Fruit fly (Drosophila melanogaster) whole organism, prepupa: ENCODE measurements around the gene Rad60.

Experiments
- Blimp-1 ChIP-seq: fragments of 200-800 bp; sonication (Bioruptor generic); optimal IDR thresholded peaks from 3 replicates; lab custom pipeline; 2017; ENCODE audit warnings: missing biosample characterization, missing genetic modification characterization, mild to moderate bottlenecking, moderate library complexity, missing genetic modification reagents
- CG10669 ChIP-seq: fragments of 200-800 bp; sonication (Bioruptor generic); optimal IDR thresholded peaks from 3 replicates; lab custom pipeline; 2018; ENCODE audit warnings: missing biosample characterization, mild to moderate bottlenecking, missing genetic modification characterization, moderate library complexity
- CG11902 ChIP-seq: fragments of 200-800 bp; sonication (Bioruptor generic); optimal IDR thresholded peaks from 3 replicates; lab custom pipeline; 2016; ENCODE audit warnings: missing biosample characterization, missing genetic modification characterization
- CG1621 ChIP-seq: fragments of 200-800 bp; sonication (Bioruptor generic); optimal IDR thresholded peaks from 3 replicates; lab custom pipeline; 2018; ENCODE audit warnings: missing biosample characterization, mild to moderate bottlenecking, missing genetic modification characterization
- CG31627 ChIP-seq: fragments of 200-800 bp; sonication (Bioruptor generic); optimal IDR thresholded peaks from 3 replicates; lab custom pipeline; 2016; ENCODE audit warnings: missing biosample characterization, missing genetic modification characterization
- CG32006 ChIP-seq: fragments of 200-800 bp; sonication (Bioruptor generic); optimal IDR thresholded peaks from 3 replicates; lab custom pipeline; 2017; ENCODE audit warnings: missing biosample characterization, mild to moderate bottlenecking, missing genetic modification characterization
- CG34406 ChIP-seq: fragments of 200-800 bp; sonication (Bioruptor generic); optimal IDR thresholded peaks from 3 replicates; lab custom pipeline; 2016; ENCODE audit warnings: missing biosample characterization, missing genetic modification characterization
- CG3919 ChIP-seq: fragments of 200-800 bp; sonication (Bioruptor generic); optimal IDR thresholded peaks from 3 replicates; lab custom pipeline; 2016; ENCODE audit warnings: missing biosample characterization, missing genetic modification characterization
- CG4318 ChIP-seq: fragments of 200-800 bp; sonication (Bioruptor generic); optimal IDR thresholded peaks from 3 replicates; lab custom pipeline; 2017; ENCODE audit warnings: missing biosample characterization, mild to moderate bottlenecking, missing genetic modification characterization
- CG6163 ChIP-seq: fragments of 200-800 bp; sonication (Bioruptor generic); IDR thresholded peaks from 3 replicates; pipeline ENCODE4 v1.3.6; 2022; ENCODE audit warnings: missing biosample characterization, missing genetic modification characterization
- CG6276 ChIP-seq: fragments of 200-800 bp; sonication (Bioruptor generic); optimal IDR thresholded peaks from 2 replicates; lab custom pipeline; 2017; ENCODE audit warnings: missing biosample characterization, mild to moderate bottlenecking, missing genetic modification characterization
- CG6808 ChIP-seq: fragments of 200-800 bp; sonication (Bioruptor generic); optimal IDR thresholded peaks from 3 replicates; lab custom pipeline; 2017; ENCODE audit warnings: missing biosample characterization, missing genetic modification characterization, mild to moderate bottlenecking, moderate library complexity, missing genetic modification reagents
- CG6854 ChIP-seq: fragments of 200-800 bp; sonication (Bioruptor generic); optimal IDR thresholded peaks from 2 replicates; lab custom pipeline; 2017; ENCODE audit warnings: missing biosample characterization, mild to moderate bottlenecking, missing genetic modification characterization
- CG7368 ChIP-seq: fragments of 200-800 bp; sonication (Bioruptor generic); optimal IDR thresholded peaks from 3 replicates; lab custom pipeline; 2016; ENCODE audit warnings: missing biosample characterization, missing genetic modification characterization
- CG8319 ChIP-seq: fragments of 200-800 bp; sonication (Bioruptor generic); optimal IDR thresholded peaks from 3 replicates; lab custom pipeline; 2016; ENCODE audit warnings: missing biosample characterization, missing genetic modification characterization
- Eip75B ChIP-seq: fragments of 200-800 bp; sonication (Bioruptor generic); optimal IDR thresholded peaks from 3 replicates; lab custom pipeline; 2016; ENCODE audit warnings: missing biosample characterization, missing genetic modification characterization
- Eip78C ChIP-seq: fragments of 200-800 bp; sonication (Bioruptor generic); peaks from one replicate; lab custom pipeline; 2016; ENCODE audit warnings: missing biosample characterization, missing genetic modification characterization
- Eip93F ChIP-seq: fragments of 200-800 bp; sonication (Bioruptor generic); optimal IDR thresholded peaks from 2 replicates; lab custom pipeline; 2016; ENCODE audit warnings: missing biosample characterization, mild to moderate bottlenecking, missing genetic modification characterization
- Ets96B ChIP-seq: fragments of 200-800 bp; optimal IDR thresholded peaks from 2 replicates; lab custom pipeline; 2019; ENCODE audit warnings: missing biosample characterization, mild to moderate bottlenecking, missing genetic modification characterization, moderate library complexity
- Gug ChIP-seq: fragments of 200-800 bp; sonication (Bioruptor generic); IDR thresholded peaks from 2 replicates; pipeline ENCODE4 v1.3.6; 2022; ENCODE audit warnings: missing biosample characterization, missing genetic modification characterization
- Hr38 ChIP-seq: sonication (Bioruptor generic); optimal IDR thresholded peaks from 2 replicates; lab custom pipeline; 2016; ENCODE audit warnings: missing biosample characterization, missing genetic modification characterization
- Hr39 ChIP-seq: fragments of 200-800 bp; sonication (Bioruptor generic); optimal IDR thresholded peaks from 2 replicates; lab custom pipeline; 2016; ENCODE audit warnings: missing biosample characterization, missing genetic modification characterization
- Met ChIP-seq: fragments of 200-800 bp; sonication (Bioruptor generic); optimal IDR thresholded peaks from 3 replicates; lab custom pipeline; 2016; ENCODE audit warnings: missing biosample characterization, missing genetic modification characterization
- OdsH ChIP-seq: fragments of 200-800 bp; sonication (Bioruptor generic); optimal IDR thresholded peaks from 3 replicates; lab custom pipeline; 2016; ENCODE audit warnings: missing biosample characterization, missing genetic modification characterization
- Smox ChIP-seq: fragments of 200-800 bp; sonication (Bioruptor generic); optimal IDR thresholded peaks from 3 replicates; lab custom pipeline; 2016; ENCODE audit warnings: missing biosample characterization, missing genetic modification characterization
- Sox102F ChIP-seq: fragments of 200-800 bp; sonication (Bioruptor generic); optimal IDR thresholded peaks from 2 replicates; lab custom pipeline; 2016; ENCODE audit warnings: missing biosample characterization, mild to moderate bottlenecking, missing genetic modification characterization
- Sox14 ChIP-seq: fragments of 200-800 bp; sonication (Bioruptor generic); optimal IDR thresholded peaks from 3 replicates; lab custom pipeline; 2016; ENCODE audit warnings: missing biosample characterization, missing genetic modification characterization
- Sox15 ChIP-seq: fragments of 200-800 bp; sonication (Bioruptor generic); optimal IDR thresholded peaks from 3 replicates; lab custom pipeline; 2016; ENCODE audit warnings: missing biosample characterization, missing genetic modification characterization
- acj6 ChIP-seq: fragments of 200-800 bp; sonication (Bioruptor generic); optimal IDR thresholded peaks from 3 replicates; lab custom pipeline; 2016; ENCODE audit warnings: missing biosample characterization, missing genetic modification characterization
- cyc ChIP-seq: fragments of 200-800 bp; sonication (Bioruptor generic); optimal IDR thresholded peaks from 3 replicates; lab custom pipeline; 2016; ENCODE audit warnings: missing biosample characterization, missing genetic modification characterization
- dac ChIP-seq: fragments of 200-800 bp; sonication (Bioruptor generic); optimal IDR thresholded peaks from 2 replicates; lab custom pipeline; 2017; ENCODE audit warnings: missing biosample characterization, mild to moderate bottlenecking, missing genetic modification characterization
- fd59A ChIP-seq: fragments of 200-800 bp; sonication (Bioruptor generic); optimal IDR thresholded peaks from 2 replicates; lab custom pipeline; 2017; ENCODE audit warnings: missing biosample characterization, mild to moderate bottlenecking, missing genetic modification characterization, missing genetic modification reagents
- fd85E ChIP-seq: fragments of 200-800 bp; sonication (Bioruptor generic); optimal IDR thresholded peaks from 3 replicates; lab custom pipeline; 2016; ENCODE audit warnings: missing biosample characterization, missing genetic modification characterization
- fkh ChIP-seq: fragments of 200-800 bp; sonication (Bioruptor generic); optimal IDR thresholded peaks from 3 replicates; lab custom pipeline; 2017; ENCODE audit warnings: missing biosample characterization, mild to moderate bottlenecking, missing genetic modification characterization, moderate library complexity
- lz ChIP-seq: fragments of 200-800 bp; sonication (Bioruptor generic); optimal IDR thresholded peaks from 3 replicates; lab custom pipeline; 2016; ENCODE audit warnings: missing biosample characterization, missing genetic modification characterization
- net ChIP-seq: fragments of 200-800 bp; sonication (Bioruptor generic); optimal IDR thresholded peaks from 3 replicates; lab custom pipeline; 2016; ENCODE audit warnings: missing biosample characterization, missing genetic modification characterization
- salr ChIP-seq, 2 experiments: fragments of 200-800 bp; sonication (Bioruptor generic); optimal IDR thresholded peaks; 3 replicates each; lab custom pipeline; 2016 to 2018; ENCODE audit warnings: missing biosample characterization in 2 of 2, missing genetic modification characterization in 2 of 2, mild to moderate bottlenecking in 1 of 2
- spab ChIP-seq: fragments of 200-800 bp; sonication (Bioruptor generic); optimal IDR thresholded peaks from 2 replicates; lab custom pipeline; 2017; ENCODE audit warnings: missing biosample characterization, mild to moderate bottlenecking, missing genetic modification characterization, missing genetic modification reagents
- svp ChIP-seq: fragments of 200-800 bp; sonication (Bioruptor generic); peaks from one replicate; lab custom pipeline; 2016; ENCODE audit warnings: missing biosample characterization, missing genetic modification characterization
- topi ChIP-seq: fragments of 200-800 bp; sonication (Bioruptor generic); optimal IDR thresholded peaks from 3 replicates; lab custom pipeline; 2016; ENCODE audit warnings: missing biosample characterization, missing genetic modification characterization
- vri ChIP-seq: fragments of 200-800 bp; sonication (Bioruptor generic); optimal IDR thresholded peaks from 3 replicates; lab custom pipeline; 2016; ENCODE audit warnings: missing biosample characterization, mild to moderate bottlenecking, missing genetic modification characterization

Gene Rad60

dm6 chr3R:23239934-23240632, 11.2 kb downstream of the Rad60 start (continued):
- TF ChIP-seq CG6163 (GFP tag; lab: Robert Waterston, UW) (0 out of 3 replicates have a peak, but pooled peaks have one; percentile 30), CG6808 (no peak), Sox14 (GFP tag; lab: Kevin White, UChicago) (no peak), CG7368 (no peak), fkh (GFP tag; lab: Kevin White, UChicago) (no peak), CG6276 (GFP tag; lab: Kevin White, UChicago) (no peak), Ets96B (tag; lab: Kevin White, UChicago) (peak; percentile 17), spab (GFP tag; lab: Kevin White, UChicago) (no peak), net (GFP tag; lab: Kevin White, UChicago) (no peak), CG10669 (peak; percentile 16), Met (peak; percentile 9), svp (GFP tag; lab: Kevin White, UChicago) (peak; percentile 66), vri (GFP tag; lab: Kevin White, UChicago) (no peak), Hr39 (GFP tag; lab: Kevin White, UChicago) (no peak), OdsH (GFP tag; lab: Kevin White, UChicago) (no peak), cyc (GFP tag; lab: Kevin White, UChicago) (no peak), CG4318 (GFP tag; lab: Kevin White, UChicago) (no peak), topi (GFP tag; lab: Kevin White, UChicago) (no peak), CG8319 (GFP tag; lab: Kevin White, UChicago) (no peak), CG3919 (peak; percentile 14), fd59A (GFP tag; lab: Kevin White, UChicago) (no peak), lz (no peak), CG32006 (GFP tag; lab: Kevin White, UChicago) (no peak), acj6 (no peak), Gug (GFP tag; lab: Robert Waterston, UW) (no peak), dac (no peak), Hr38 (GFP tag; lab: Kevin White, UChicago) (no peak), Smox (GFP tag; lab: Kevin White, UChicago) (no peak), CG11902 (GFP tag; lab: Kevin White, UChicago) (no peak), Blimp-1 (GFP tag; lab: Kevin White, UChicago) (no peak), CG34406 (GFP tag; lab: Kevin White, UChicago) (no peak), Eip75B (GFP tag; lab: Kevin White, UChicago) (no peak), CG31627 (GFP tag; lab: Kevin White, UChicago) (no peak), Eip78C (GFP tag; lab: Kevin White, UChicago) (no peak), CG1621 (no peak)

DNA sequence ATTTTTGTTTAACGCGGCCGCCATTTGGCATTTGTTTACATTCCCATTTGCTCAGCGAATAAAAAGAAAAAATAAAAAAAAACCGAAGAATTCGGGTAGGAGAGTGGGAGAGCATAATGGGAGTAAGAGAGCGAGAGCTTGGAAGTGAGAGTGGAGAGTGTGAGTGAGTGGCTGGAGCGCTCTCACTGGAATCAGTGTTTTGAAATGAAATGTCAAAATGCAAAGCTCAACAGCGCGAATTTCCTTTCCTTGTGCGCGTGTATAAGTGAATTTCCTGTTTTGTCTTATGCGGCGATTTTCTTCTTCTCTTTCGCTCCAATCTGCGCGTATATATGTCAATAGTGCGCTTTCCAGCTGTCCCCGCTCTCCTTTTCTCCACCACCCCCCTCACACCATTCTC, 12.2 kb downstream of the Rad60 start:
- no peak for TF ChIP-seq CG6854 (GFP tag; lab: Kevin White, UChicago)
- no peak for TF ChIP-seq CG8319 (GFP tag; lab: Kevin White, UChicago)
- TF ChIP-seq Sox102F (GFP tag; lab: Kevin White, UChicago): no peak
- TF ChIP-seq dac: no peak
- no peak for TF ChIP-seq Sox15 (GFP tag; lab: Kevin White, UChicago)
- TF ChIP-seq fd59A (GFP tag; lab: Kevin White, UChicago): no peak
- no peak for TF ChIP-seq Blimp-1 (GFP tag; lab: Kevin White, UChicago)
- no peak for TF ChIP-seq spab (GFP tag; lab: Kevin White, UChicago)
- no peak for TF ChIP-seq net (GFP tag; lab: Kevin White, UChicago)
- TF ChIP-seq acj6: no peak
- no peak for TF ChIP-seq fd85E (GFP tag; lab: Kevin White, UChicago)
- TF ChIP-seq CG3919: no peak
- TF ChIP-seq svp (GFP tag; lab: Kevin White, UChicago): no peak
- TF ChIP-seq salr (GFP tag; optimal IDR thresholded peaks at IDR 0.05; lab: Kevin White, UChicago): no peak
- TF ChIP-seq CG31627 (GFP tag; lab: Kevin White, UChicago): no peak
- no peak for TF ChIP-seq Eip93F (GFP tag; lab: Kevin White, UChicago)
- no peak for TF ChIP-seq topi (GFP tag; lab: Kevin White, UChicago)
